Worm (Caenorhabditis elegans): ENCODE measurements around the gene srd-2.

DNA sequence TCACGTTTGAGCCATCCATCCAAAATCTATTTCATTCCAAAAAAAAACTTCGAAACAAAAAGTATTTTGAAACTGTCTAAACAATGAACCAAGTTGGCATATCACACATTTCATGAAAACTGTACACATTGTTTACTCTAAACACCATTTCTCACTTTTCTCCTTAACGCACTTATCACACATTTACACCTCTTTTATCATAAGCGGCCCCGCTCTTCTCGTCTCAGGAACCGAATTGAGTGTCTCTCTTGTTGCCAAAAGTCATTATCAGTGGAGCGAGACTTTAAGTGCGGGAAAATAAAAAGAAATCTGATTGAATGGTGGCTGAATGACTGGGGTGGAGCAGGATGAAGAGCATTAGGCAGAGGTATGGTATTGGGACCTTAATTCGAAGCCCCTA lies 44.2 kb upstream of the srd-2 start:
- TF ChIP-seq pha-4 (tag; optimal IDR thresholded peaks at IDR 0.05) = no peak
- TF ChIP-seq ceh-2 (tag; optimal IDR thresholded peaks at IDR 0.05) = no peak
- no peak for TF ChIP-seq pat-9 (tag; optimal IDR thresholded peaks at IDR 0.05)
